Worm (Caenorhabditis elegans): ENCODE data around the gene C39D10.5.

C39D10.5 gene

ce11 chrX:7892296-7892695, at the start of gene C39D10.5:
TSS of gene C39D10.5 (minus strand) at chrX:7892396.
- TF ChIP-seq dsc-1 (tag; optimal IDR thresholded peaks at IDR 0.05) (no peak), isw-1 (GFP tag; IDR thresholded peaks at IDR 0.05) (no peak), nhr-85 (tag) (no peak), unc-30 (tag; optimal IDR thresholded peaks at IDR 0.05) (no peak), ztf-4 (tag; optimal IDR thresholded peaks at IDR 0.05) (no peak), nhr-84 (tag; optimal IDR thresholded peaks at IDR 0.05) (no peak), ceh-63 (GFP tag; optimal IDR thresholded peaks at IDR 0.05) (no peak), F16B12.6 (tag; optimal IDR thresholded peaks at IDR 0.05) (no peak), pag-3 (tag; optimal IDR thresholded peaks at IDR 0.05; ENCODE audit: borderline replicate concordance, insufficient read depth) (no peak), lin-15B (tag; optimal IDR thresholded peaks at IDR 0.05) (no peak)

- TF ChIP-seq unc-130 (tag; optimal IDR thresholded peaks at IDR 0.05): peak; percentile 69
- TF ChIP-seq ceh-82 (tag; optimal IDR thresholded peaks at IDR 0.05): no peak
- TF ChIP-seq zag-1 (tag; optimal IDR thresholded peaks at IDR 0.05): no peak
- peak in 1 of 6 experiments; percentile 77 for TF ChIP-seq elt-3 (tag; optimal IDR thresholded peaks at IDR 0.05)
- TF ChIP-seq ceh-90 (tag; optimal IDR thresholded peaks at IDR 0.05): no peak
- TF ChIP-seq irx-1 (tag; optimal IDR thresholded peaks at IDR 0.05): no peak
- peak; percentile 70 for TF ChIP-seq blmp-1 (tag; optimal IDR thresholded peaks at IDR 0.05)
- TF ChIP-seq sox-4 (tag; optimal IDR thresholded peaks at IDR 0.05): no peak
- TF ChIP-seq lin-13 (GFP tag; optimal IDR thresholded peaks at IDR 0.05): no peak
- peak; percentile 74 for TF ChIP-seq nhr-85 (tag)
- TF ChIP-seq tlp-1 (tag; optimal IDR thresholded peaks at IDR 0.05): no peak
- TF ChIP-seq pag-3 (tag; optimal IDR thresholded peaks at IDR 0.05; ENCODE audit: borderline replicate concordance, insufficient read depth): no peak
- no peak for TF ChIP-seq egl-27 (tag; optimal IDR thresholded peaks at IDR 0.05)
- TF ChIP-seq fkh-8 (tag; optimal IDR thresholded peaks at IDR 0.05): no peak
- TF ChIP-seq mab-9 (GFP tag; IDR thresholded peaks at IDR 0.05): no peak
- no peak for TF ChIP-seq nhr-84 (tag; optimal IDR thresholded peaks at IDR 0.05)
- TF ChIP-seq hlh-17 (GFP tag; optimal IDR thresholded peaks at IDR 0.05; ENCODE audit: borderline replicate concordance): no peak
- no peak for TF ChIP-seq dsc-1 (tag; optimal IDR thresholded peaks at IDR 0.05)
- no peak for TF ChIP-seq rnt-1 (tag; optimal IDR thresholded peaks at IDR 0.05)
- TF ChIP-seq ces-1 (GFP tag; optimal IDR thresholded peaks at IDR 0.05): no peak
- no peak for TF ChIP-seq nhr-76 (tag; optimal IDR thresholded peaks at IDR 0.05)
- no peak for TF ChIP-seq pax-3 (tag; optimal IDR thresholded peaks at IDR 0.05)
- TF ChIP-seq lin-15B (tag; optimal IDR thresholded peaks at IDR 0.05): no peak
- no peak for TF ChIP-seq nhr-77 (tag; optimal IDR thresholded peaks at IDR 0.05)
- no peak for TF ChIP-seq xbp-1 (tag; optimal IDR thresholded peaks at IDR 0.05)
- TF ChIP-seq elt-2 (tag; optimal IDR thresholded peaks at IDR 0.05): no peak
- TF ChIP-seq nhr-28 (tag; optimal IDR thresholded peaks at IDR 0.05): no peak
- no peak for TF ChIP-seq Y116A8C.19 (tag; optimal IDR thresholded peaks at IDR 0.05; ENCODE audit: borderline replicate concordance)
- TF ChIP-seq ama-1 (optimal IDR thresholded peaks at IDR 0.05): no peak
- TF ChIP-seq lsy-2 (tag; optimal IDR thresholded peaks at IDR 0.05): no peak
- TF ChIP-seq lin-35 (GFP tag; optimal IDR thresholded peaks at IDR 0.05): peak in 1 of 2 experiments; percentile 55
- no peak for TF ChIP-seq pqm-1 (tag; optimal IDR thresholded peaks at IDR 0.05)
- no peak for TF ChIP-seq zip-4 (GFP tag; optimal IDR thresholded peaks at IDR 0.05)
- no peak for TF ChIP-seq mef-2 (tag; optimal IDR thresholded peaks at IDR 0.05)
- TF ChIP-seq egl-13 (tag; optimal IDR thresholded peaks at IDR 0.05): no peak
- no peak for TF ChIP-seq hlh-4 (tag; optimal IDR thresholded peaks at IDR 0.05)
- TF ChIP-seq ztf-11 (tag; optimal IDR thresholded peaks at IDR 0.05): no peak
- no peak for TF ChIP-seq snpc-4 (tag; optimal IDR thresholded peaks at IDR 0.05)
- TF ChIP-seq fkh-10 (GFP tag; optimal IDR thresholded peaks at IDR 0.05): no peak
- TF ChIP-seq fkh-4 (tag; optimal IDR thresholded peaks at IDR 0.05; ENCODE audit: borderline replicate concordance): no peak
- peak in 1 of 2 experiments; percentile 77 for TF ChIP-seq mdl-1 (tag; optimal IDR thresholded peaks at IDR 0.05)
- no peak for TF ChIP-seq lir-3 (tag; optimal IDR thresholded peaks at IDR 0.05; ENCODE audit: poor library complexity)
- peak; percentile 66 for TF ChIP-seq vab-15 (tag; optimal IDR thresholded peaks at IDR 0.05)
- TF ChIP-seq nhr-71 (tag; optimal IDR thresholded peaks at IDR 0.05): peak; percentile 35
- TF ChIP-seq C16A3.4 (tag; optimal IDR thresholded peaks at IDR 0.05): peak; percentile 26
- no peak for TF ChIP-seq aha-1 (tag; optimal IDR thresholded peaks at IDR 0.05)
- TF ChIP-seq F16B12.6 (tag; optimal IDR thresholded peaks at IDR 0.05): no peak
Observed at ce11 chrX:7932453-7932852, 40.3 kb upstream of the C39D10.5 start.

Data from whole organism, L1 larva.